Worm (Caenorhabditis elegans) whole organism, L1 larva: ENCODE results near the gene mpk-1.

Source experiments
- C04F5.9 ChIP-seq: sonication (generic microtip); optimal IDR thresholded peaks from 2 replicates; lab custom pipeline; 2016; ENCODE audit warnings: missing genetic modification characterization, missing compliant biosample characterization
- C16A3.4 ChIP-seq: fragments of 150-350 bp; optimal IDR thresholded peaks from 2 replicates; lab custom pipeline; 2014; ENCODE audit warnings: missing biosample characterization, missing genetic modification characterization
- aha-1 ChIP-seq: fragments of 150-350 bp; optimal IDR thresholded peaks from 2 replicates; lab custom pipeline; 2014; ENCODE audit warnings: missing biosample characterization, missing genetic modification characterization
- alr-1 ChIP-seq: fragments of 200-800 bp; sonication (Bioruptor generic); optimal IDR thresholded peaks from 2 replicates; lab custom pipeline; 2018; ENCODE audit warnings: borderline replicate concordance, mild to moderate bottlenecking, missing genetic modification characterization, missing compliant biosample characterization
- ama-1 ChIP-seq: fragments of 150-350 bp; optimal IDR thresholded peaks from 2 replicates; lab custom pipeline; 2014
- blmp-1 ChIP-seq: fragments of 150-350 bp; optimal IDR thresholded peaks from 2 replicates; lab custom pipeline; 2014; ENCODE audit warnings: missing biosample characterization, missing genetic modification characterization
- ceh-63 ChIP-seq: fragments of 200-800 bp; sonication (Bioruptor generic); optimal IDR thresholded peaks from 2 replicates; lab custom pipeline; 2018; ENCODE audit warnings: mild to moderate bottlenecking, missing genetic modification characterization, missing compliant biosample characterization
- ceh-88 ChIP-seq: fragments of 200-800 bp; sonication (Bioruptor generic); IDR thresholded peaks from 2 replicates; pipeline ENCODE4 v1.3.6; 2022; ENCODE audit warnings: missing genetic modification characterization, missing compliant biosample characterization
- ceh-90 ChIP-seq: sonication (generic microtip); optimal IDR thresholded peaks from 2 replicates; lab custom pipeline; 2016; ENCODE audit warnings: missing genetic modification characterization, missing compliant biosample characterization
- ces-1 ChIP-seq: fragments of 150-350 bp; optimal IDR thresholded peaks from 2 replicates; lab custom pipeline; 2014; ENCODE audit warnings: missing biosample characterization, missing genetic modification reagents, missing genetic modification characterization
- dpl-1 ChIP-seq, 3 experiments: fragments of 150-350 bp in 2 of 3; sonication (generic microtip) in 1 of 3; optimal IDR thresholded peaks; 2 replicates each; lab custom pipeline; 2014 to 2017; ENCODE audit warnings: missing biosample characterization in 3 of 3, missing genetic modification characterization in 3 of 3, missing genetic modification reagents in 3 of 3
- dsc-1 ChIP-seq: sonication (generic microtip); optimal IDR thresholded peaks from 2 replicates; lab custom pipeline; 2016; ENCODE audit warnings: mild to moderate bottlenecking, missing genetic modification characterization, missing compliant biosample characterization
- efl-1 ChIP-seq, 4 experiments: fragments of 150-350 bp; optimal IDR thresholded peaks in 3 of 4; peaks in 1 of 4; 1 replicate in 1 of 4; 2 replicates in 3 of 4; lab custom pipeline; 2014; ENCODE audit warnings: missing biosample characterization in 2 of 4, missing genetic modification characterization in 2 of 4, missing genetic modification reagents in 2 of 4
- efl-3 ChIP-seq: fragments of 200-800 bp; sonication (Bioruptor generic); optimal IDR thresholded peaks from 2 replicates; lab custom pipeline; 2018; ENCODE audit warnings: mild to moderate bottlenecking, missing genetic modification characterization, missing compliant biosample characterization
- egl-13 ChIP-seq: sonication (generic microtip); optimal IDR thresholded peaks from 2 replicates; lab custom pipeline; 2016; ENCODE audit warnings: missing genotype, missing genetic modification reagents, missing genetic modification characterization, missing compliant biosample characterization
- elt-2 ChIP-seq: sonication (generic microtip); optimal IDR thresholded peaks from 2 replicates; lab custom pipeline; 2016; ENCODE audit warnings: missing genetic modification characterization, mild to moderate bottlenecking, inconsistent platforms, missing compliant biosample characterization, missing genetic modification reagents
- elt-3 ChIP-seq, 6 experiments: fragments of 150-350 bp in 1 of 6; sonication (generic microtip); optimal IDR thresholded peaks; 2 replicates each; lab custom pipeline; 2017 to 2018; ENCODE audit warnings: missing biosample characterization in 6 of 6, missing genetic modification characterization in 6 of 6, inconsistent platforms in 1 of 6
- fkh-8 ChIP-seq: sonication (generic microtip); optimal IDR thresholded peaks from 2 replicates; lab custom pipeline; 2016; ENCODE audit warnings: mild to moderate bottlenecking, missing genetic modification characterization, missing compliant biosample characterization
- fos-1 ChIP-seq: fragments of 150-350 bp; optimal IDR thresholded peaks from 2 replicates; lab custom pipeline; 2014; ENCODE audit warnings: missing biosample characterization, missing genetic modification characterization
- grh-1 ChIP-seq: fragments of 200-800 bp; sonication (Bioruptor generic); IDR thresholded peaks from 2 replicates; pipeline ENCODE4 v1.3.6; 2022; ENCODE audit warnings: missing genetic modification reagents, missing genetic modification characterization, missing compliant biosample characterization
- hlh-17 ChIP-seq: fragments of 200-800 bp; sonication (Bioruptor generic); optimal IDR thresholded peaks from 2 replicates; lab custom pipeline; 2018; ENCODE audit warnings: missing genetic modification characterization, mild to moderate bottlenecking, missing compliant biosample characterization, moderate library complexity, borderline replicate concordance
- irx-1 ChIP-seq: sonication (generic microtip); optimal IDR thresholded peaks from 2 replicates; lab custom pipeline; 2016; ENCODE audit warnings: missing genetic modification characterization, missing compliant biosample characterization
- isw-1 ChIP-seq: fragments of 200-800 bp; sonication (Bioruptor generic); IDR thresholded peaks from 2 replicates; pipeline ENCODE4 v1.3.6; 2022; ENCODE audit warnings: missing genetic modification characterization, missing compliant biosample characterization
- lin-13 ChIP-seq: fragments of 150-350 bp; optimal IDR thresholded peaks from 2 replicates; lab custom pipeline; 2014; ENCODE audit warnings: missing biosample characterization, missing genetic modification reagents, missing genetic modification characterization
- lin-14 ChIP-seq: fragments of 200-800 bp; sonication (Bioruptor generic); optimal IDR thresholded peaks from 2 replicates; lab custom pipeline; 2018; ENCODE audit warnings: mild to moderate bottlenecking, missing genetic modification characterization, moderate library complexity, missing compliant biosample characterization
- lir-3 ChIP-seq: sonication (generic microtip); optimal IDR thresholded peaks from 2 replicates; lab custom pipeline; 2016; ENCODE audit warnings: mild to moderate bottlenecking, missing genetic modification characterization, moderate library complexity, missing compliant biosample characterization; ENCODE audit not compliant: poor library complexity
- mab-9 ChIP-seq: fragments of 200-800 bp; sonication (Bioruptor generic); IDR thresholded peaks from 2 replicates; pipeline ENCODE4 v1.3.6; 2022; ENCODE audit warnings: missing genetic modification reagents, missing genetic modification characterization, missing compliant biosample characterization
- mdl-1 ChIP-seq, 2 experiments: fragments of 150-350 bp; optimal IDR thresholded peaks; 2 replicates each; lab custom pipeline; 2014 to 2017; ENCODE audit warnings: missing biosample characterization in 2 of 2, missing genetic modification characterization in 2 of 2, inconsistent platforms in 1 of 2
- mef-2 ChIP-seq: fragments of 150-350 bp; optimal IDR thresholded peaks from 2 replicates; lab custom pipeline; 2014; ENCODE audit warnings: missing biosample characterization, missing genetic modification characterization
- mep-1 ChIP-seq: fragments of 150-350 bp; optimal IDR thresholded peaks from 2 replicates; lab custom pipeline; 2014; ENCODE audit warnings: missing biosample characterization, missing genetic modification characterization
- nhr-11 ChIP-seq: fragments of 150-350 bp; optimal IDR thresholded peaks from 2 replicates; lab custom pipeline; 2014; ENCODE audit warnings: missing biosample characterization, missing genetic modification characterization
- nhr-12 ChIP-seq: sonication (generic microtip); optimal IDR thresholded peaks from 2 replicates; lab custom pipeline; 2017; ENCODE audit warnings: missing biosample characterization, missing genetic modification characterization
- nhr-20 ChIP-seq: sonication (generic microtip); optimal IDR thresholded peaks from 2 replicates; lab custom pipeline; 2016; ENCODE audit warnings: mild to moderate bottlenecking, missing genetic modification characterization, missing compliant biosample characterization
- nhr-28 ChIP-seq: fragments of 150-350 bp; optimal IDR thresholded peaks from 2 replicates; lab custom pipeline; 2014; ENCODE audit warnings: missing biosample characterization, missing genetic modification characterization
- nhr-71 ChIP-seq: sonication (generic microtip); optimal IDR thresholded peaks from 2 replicates; lab custom pipeline; 2016; ENCODE audit warnings: mild to moderate bottlenecking, missing genetic modification characterization, moderate library complexity, missing compliant biosample characterization
- nhr-76 ChIP-seq: sonication (generic microtip); optimal IDR thresholded peaks from 2 replicates; lab custom pipeline; 2017; ENCODE audit warnings: missing biosample characterization, missing genetic modification characterization
- nhr-77 ChIP-seq: fragments of 150-350 bp; optimal IDR thresholded peaks from 2 replicates; lab custom pipeline; 2014; ENCODE audit warnings: missing biosample characterization, missing genetic modification characterization
- nhr-85 ChIP-seq: sonication (generic microtip); peaks from one replicate; lab custom pipeline; 2016; ENCODE audit warnings: missing genetic modification characterization, inconsistent platforms, missing compliant biosample characterization
- pqm-1 ChIP-seq: sonication (generic microtip); optimal IDR thresholded peaks from 3 replicates; lab custom pipeline; 2017; ENCODE audit warnings: missing biosample characterization, missing genetic modification characterization
- rnt-1 ChIP-seq: sonication (generic microtip); optimal IDR thresholded peaks from 2 replicates; lab custom pipeline; 2016; ENCODE audit warnings: mild to moderate bottlenecking, missing genetic modification characterization, moderate library complexity, missing compliant biosample characterization
- skn-1 ChIP-seq: fragments of 150-350 bp; optimal IDR thresholded peaks from 2 replicates; lab custom pipeline; 2014; ENCODE audit warnings: missing biosample characterization, missing genetic modification characterization
- snpc-4 ChIP-seq: fragments of 150-350 bp; optimal IDR thresholded peaks from 2 replicates; lab custom pipeline; 2014; ENCODE audit warnings: missing biosample characterization, missing genetic modification characterization
- sup-37 ChIP-seq: fragments of 200-800 bp; sonication (Bioruptor generic); optimal IDR thresholded peaks from 2 replicates; lab custom pipeline; 2018; ENCODE audit warnings: mild to moderate bottlenecking, missing genetic modification characterization, missing compliant biosample characterization
- swsn-7 ChIP-seq: sonication (generic microtip); optimal IDR thresholded peaks from 2 replicates; lab custom pipeline; 2016; ENCODE audit warnings: missing genetic modification characterization, missing compliant biosample characterization
- tlp-1 ChIP-seq: fragments of 150-350 bp; optimal IDR thresholded peaks from 2 replicates; lab custom pipeline; 2014; ENCODE audit warnings: missing biosample characterization, missing genetic modification characterization
- unc-130 ChIP-seq: fragments of 150-350 bp; optimal IDR thresholded peaks from 2 replicates; lab custom pipeline; 2017; ENCODE audit warnings: missing biosample characterization, missing genetic modification characterization, inconsistent platforms
- unc-30 ChIP-seq: sonication (generic microtip); optimal IDR thresholded peaks from 2 replicates; lab custom pipeline; 2017; ENCODE audit warnings: missing biosample characterization, missing genetic modification characterization
- vab-15 ChIP-seq: sonication (generic microtip); optimal IDR thresholded peaks from 2 replicates; lab custom pipeline; 2017; ENCODE audit warnings: missing genotype, mild to moderate bottlenecking, missing genetic modification characterization, missing compliant biosample characterization
- xbp-1 ChIP-seq: sonication (generic microtip); optimal IDR thresholded peaks from 2 replicates; lab custom pipeline; 2016; ENCODE audit warnings: missing genetic modification characterization, missing compliant biosample characterization
- zag-1 ChIP-seq: fragments of 150-350 bp; optimal IDR thresholded peaks from 2 replicates; lab custom pipeline; 2014; ENCODE audit warnings: missing biosample characterization, missing genetic modification characterization
- zip-4 ChIP-seq: fragments of 200-800 bp; sonication (Bioruptor generic); optimal IDR thresholded peaks from 2 replicates; lab custom pipeline; 2018; ENCODE audit warnings: mild to moderate bottlenecking, missing genetic modification characterization, moderate library complexity, missing compliant biosample characterization
- ztf-11 ChIP-seq, 2 experiments: sonication (generic microtip); optimal IDR thresholded peaks; 2 replicates each; lab custom pipeline; 2016 to 2017; ENCODE audit warnings: missing genetic modification characterization in 2 of 2, missing biosample characterization in 1 of 2, missing compliant biosample characterization in 1 of 2
- ztf-4 ChIP-seq: fragments of 150-350 bp; optimal IDR thresholded peaks from 2 replicates; lab custom pipeline; 2014; ENCODE audit warnings: missing biosample characterization, missing genetic modification characterization

Gene mpk-1

ce11 chrIII:4237660-4238059 is 9.8 kb upstream of the mpk-1 start (continued):
- TF ChIP-seq lir-3 (tag; lab: Kevin White, UChicago) (peak; percentile 84), C16A3.4 (peak; percentile 91), aha-1 (peak; percentile 51), unc-130 (peak; percentile 69), ces-1 (no peak), nhr-11 (tag; lab: Kevin White, UChicago) (peak; percentile 98), nhr-28 (peak; percentile 80), zag-1 (tag; lab: Kevin White, UChicago) (no peak), nhr-85 (tag; lab: Kevin White, UChicago) (peak; percentile 99), blmp-1 (tag; lab: Kevin White, UChicago) (peak; percentile 89), vab-15 (tag; lab: Kevin White, UChicago) (no peak), ama-1 (lab: Kevin White, UChicago) (peak; percentile 16), ceh-90 (tag; lab: Kevin White, UChicago) (no peak), ztf-4 (tag; lab: Kevin White, UChicago) (peak; percentile 94), egl-13 (tag; lab: Kevin White, UChicago) (peak; percentile 83), swsn-7 (peak; percentile 93), zip-4 (GFP tag; lab: Kevin White, UChicago) (peak; percentile 49), mdl-1 (tag; optimal IDR thresholded peaks at IDR 0.05; lab: Kevin White, UChicago) (peak; percentile 66 to 97), unc-30 (tag; lab: Kevin White, UChicago) (no peak), isw-1 (GFP tag; lab: Robert Waterston, UW) (peak; percentile 77), skn-1 (tag; lab: Kevin White, UChicago) (peak; percentile 80), fkh-8 (tag; lab: Kevin White, UChicago) (peak; percentile 97), mep-1 (tag; lab: Kevin White, UChicago) (peak; percentile 92), nhr-76 (tag; lab: Kevin White, UChicago) (no peak), mef-2 (tag; lab: Kevin White, UChicago) (peak; percentile 57), lin-13 (GFP tag; lab: Kevin White, UChicago) (peak; percentile 91), xbp-1 (tag; lab: Kevin White, UChicago) (peak; percentile 92), mab-9 (GFP tag; lab: Robert Waterston, UW) (0 out of 2 replicates have a peak, but pooled peaks have one; percentile 25), nhr-71 (tag; lab: Kevin White, UChicago) (peak; percentile 98), dsc-1 (tag; lab: Kevin White, UChicago) (peak; percentile 85), nhr-20 (peak; percentile 100), efl-3 (GFP tag; lab: Kevin White, UChicago) (no peak), pqm-1 (tag; lab: Kevin White, UChicago) (no peak), lin-14 (GFP tag; lab: Kevin White, UChicago) (peak; percentile 99), alr-1 (tag; lab: Kevin White, UChicago) (no peak), C04F5.9 (peak; percentile 62), dpl-1 (GFP tag; optimal IDR thresholded peaks at IDR 0.05; lab: Kevin White, UChicago) (peak; percentile 64 to 75 (median 68)), ztf-11 (tag; optimal IDR thresholded peaks at IDR 0.05; lab: Kevin White, UChicago) (no peak), ceh-88 (GFP tag; lab: Robert Waterston, UW) (peak; percentile 65; the same call in 1 of the 2 replicates), irx-1 (tag; lab: Kevin White, UChicago) (peak; percentile 89), hlh-17 (GFP tag; lab: Kevin White, UChicago) (no peak), elt-3 (tag; optimal IDR thresholded peaks at IDR 0.05; lab: Kevin White, UChicago) (peak in 4 of 6 experiments; percentile 42 to 75 (median 66)), sup-37 (GFP tag; lab: Kevin White, UChicago) (peak; percentile 80), elt-2 (tag; lab: Kevin White, UChicago) (peak; percentile 90), rnt-1 (peak; percentile 91), ceh-63 (GFP tag; lab: Kevin White, UChicago) (no peak), nhr-77 (tag; lab: Kevin White, UChicago) (peak; percentile 95), nhr-12 (tag; lab: Kevin White, UChicago) (peak; percentile 65), fos-1 (peak; percentile 85), tlp-1 (tag; lab: Kevin White, UChicago) (no peak), snpc-4 (tag; lab: Kevin White, UChicago) (peak; percentile 39), grh-1 (GFP tag; lab: Robert Waterston, UW) (peak; percentile 81), efl-1 (optimal IDR thresholded peaks at IDR 0.05; lab: Kevin White, UChicago) (peak; percentile 80 to 84), efl-1 (GFP tag; optimal IDR thresholded peaks at IDR 0.05 in 1 of 2; lab: Kevin White, UChicago) (peak; percentile 65 to 95)
